Fruit fly (Drosophila melanogaster) whole organism, wandering third instar larva: Measurements from ENCODE around the gene CG46310.

ENCODE experiments used
- Abd-B ChIP-seq: fragments of >200 bp; optimal IDR thresholded peaks from 2 replicates; lab custom pipeline; 2017; ENCODE audit warnings: missing biosample characterization, missing genetic modification characterization
- CG32264 ChIP-seq: fragments of 200-800 bp; sonication (Bioruptor generic); optimal IDR thresholded peaks from 2 replicates; lab custom pipeline; 2016; ENCODE audit warnings: missing biosample characterization, missing genetic modification characterization
- CG9705 ChIP-seq: fragments of 200-800 bp; sonication (Bioruptor generic); optimal IDR thresholded peaks from 2 replicates; lab custom pipeline; 2018; ENCODE audit warnings: missing biosample characterization, mild to moderate bottlenecking, missing genetic modification characterization
- CrebA ChIP-seq: fragments of 200-800 bp; sonication (Bioruptor generic); optimal IDR thresholded peaks from 2 replicates; lab custom pipeline; 2016; ENCODE audit warnings: missing biosample characterization, mild to moderate bottlenecking, missing genetic modification characterization, borderline replicate concordance
- Dfd ChIP-seq: fragments of >200 bp; optimal IDR thresholded peaks from 2 replicates; lab custom pipeline; 2017; ENCODE audit warnings: missing biosample characterization, missing genetic modification characterization
- Dif ChIP-seq: fragments of 200-275, 200-300 bp; sonication (Bioruptor generic); optimal IDR thresholded peaks from 2 replicates; lab custom pipeline; 2018; ENCODE audit warnings: missing biosample characterization, missing genetic modification characterization; ENCODE audit not compliant: partially characterized antibody
- GATAd ChIP-seq: sonication (Bioruptor generic); optimal IDR thresholded peaks from 2 replicates; lab custom pipeline; 2016; ENCODE audit warnings: missing biosample characterization, missing genetic modification characterization
- HLH106 ChIP-seq: fragments of 200-800 bp; optimal IDR thresholded peaks from 3 replicates; lab custom pipeline; 2019; ENCODE audit warnings: missing biosample characterization, mild to moderate bottlenecking, missing genetic modification characterization, moderate library complexity
- Hnf4 ChIP-seq: fragments of 200-800 bp; sonication (Bioruptor generic); optimal IDR thresholded peaks from 2 replicates; lab custom pipeline; 2016; ENCODE audit warnings: missing biosample characterization, mild to moderate bottlenecking, missing genetic modification characterization
- Hr78 ChIP-seq: fragments of >200 bp; optimal IDR thresholded peaks from 2 replicates; lab custom pipeline; 2017; ENCODE audit warnings: missing biosample characterization, missing genetic modification characterization
- Hr83 ChIP-seq: fragments of 200-300 bp; sonication (Bioruptor generic); optimal IDR thresholded peaks from 2 replicates; lab custom pipeline; 2016; ENCODE audit warnings: missing biosample characterization, mild to moderate bottlenecking, missing genetic modification characterization, moderate library complexity; ENCODE audit not compliant: poor library complexity, severe bottlenecking
- Jra ChIP-seq: sonication (Bioruptor generic); optimal IDR thresholded peaks from 2 replicates; lab custom pipeline; 2016; ENCODE audit warnings: missing biosample characterization, missing genetic modification characterization
- Mio ChIP-seq: sonication (Bioruptor generic); optimal IDR thresholded peaks from 2 replicates; lab custom pipeline; 2016; ENCODE audit warnings: missing biosample characterization, missing genetic modification characterization
- Myc ChIP-seq: fragments of >200 bp; optimal IDR thresholded peaks from 2 replicates; lab custom pipeline; 2017
- N ChIP-seq: fragments of >200 bp; optimal IDR thresholded peaks from 2 replicates; lab custom pipeline; 2018; ENCODE audit warnings: missing biosample characterization, missing external identifiers, missing genetic modification characterization
- OdsH ChIP-seq: fragments of 200-800 bp; sonication (Bioruptor generic); optimal IDR thresholded peaks from 2 replicates; lab custom pipeline; 2016; ENCODE audit warnings: missing biosample characterization, mild to moderate bottlenecking, missing genetic modification characterization
- Rel ChIP-seq, 2 experiments: fragments of 200-800 bp; sonication (Bioruptor generic) in 1 of 2; optimal IDR thresholded peaks; 2 replicates in 1 of 2; 3 replicates in 1 of 2; lab custom pipeline; 2016 to 2019; ENCODE audit warnings: mild to moderate bottlenecking in 2 of 2, missing biosample characterization in 2 of 2, missing genetic modification characterization in 2 of 2, moderate library complexity in 1 of 2
- Sp1 ChIP-seq: fragments of 200-800 bp; sonication (Bioruptor generic); optimal IDR thresholded peaks from 3 replicates; lab custom pipeline; 2019; ENCODE audit warnings: missing biosample characterization, mild to moderate bottlenecking, missing genetic modification characterization, moderate library complexity
- Vsx2 ChIP-seq: fragments of 200-300, 225-300 bp; sonication (Bioruptor generic); optimal IDR thresholded peaks from 2 replicates; lab custom pipeline; 2018; ENCODE audit warnings: missing biosample characterization, missing genetic modification characterization; ENCODE audit not compliant: partially characterized antibody
- br ChIP-seq: fragments of 200-800 bp; sonication (Bioruptor generic); optimal IDR thresholded peaks from 2 replicates; lab custom pipeline; 2016; ENCODE audit warnings: missing biosample characterization, missing genetic modification characterization
- brk ChIP-seq: fragments of 200-800 bp; sonication (Bioruptor generic); optimal IDR thresholded peaks from 2 replicates; lab custom pipeline; 2016; ENCODE audit warnings: missing biosample characterization, mild to moderate bottlenecking, missing genetic modification characterization
- dl ChIP-seq, 2 experiments: fragments of 175-275, 200-275 bp in 1 of 2; fragments of 200-275 bp in 1 of 2; sonication (Bioruptor generic); optimal IDR thresholded peaks; lab custom pipeline; 2018; ENCODE audit warnings: mild to moderate bottlenecking in 2 of 2, missing biosample characterization in 2 of 2, missing genetic modification characterization in 2 of 2, moderate library complexity in 2 of 2; ENCODE audit not compliant: partially characterized antibody in 2 of 2, insufficient read depth in 1 of 2
- dmrt93B ChIP-seq: fragments of 200-800 bp; sonication (Bioruptor generic); optimal IDR thresholded peaks from 2 replicates; lab custom pipeline; 2018; ENCODE audit warnings: missing biosample characterization, mild to moderate bottlenecking, missing genetic modification characterization
- dsf ChIP-seq: sonication (Bioruptor generic); optimal IDR thresholded peaks from 2 replicates; lab custom pipeline; 2016; ENCODE audit warnings: missing biosample characterization, missing genetic modification characterization, borderline replicate concordance
- ey ChIP-seq: fragments of 200-800 bp; sonication (Bioruptor generic); optimal IDR thresholded peaks from 2 replicates; lab custom pipeline; 2016; ENCODE audit warnings: missing biosample characterization, missing genetic modification characterization
- foxo ChIP-seq, 2 experiments: fragments of 200-800 bp; sonication (Bioruptor generic); optimal IDR thresholded peaks; 2 replicates in 1 of 2; 3 replicates in 1 of 2; lab custom pipeline; 2016 to 2017; ENCODE audit warnings: missing biosample characterization in 2 of 2, missing genetic modification characterization in 2 of 2
- fru ChIP-seq: fragments of 200-800 bp; sonication (Bioruptor generic); optimal IDR thresholded peaks from 3 replicates; lab custom pipeline; 2016; ENCODE audit warnings: missing biosample characterization, mild to moderate bottlenecking, missing genetic modification characterization
- h ChIP-seq: fragments of 200-800 bp; sonication (Bioruptor generic); optimal IDR thresholded peaks from 3 replicates; lab custom pipeline; 2016; ENCODE audit warnings: missing biosample characterization, mild to moderate bottlenecking, missing genetic modification characterization
- jim ChIP-seq: fragments of 175-275, 200-325 bp; sonication (Bioruptor generic); optimal IDR thresholded peaks from 2 replicates; lab custom pipeline; 2016; ENCODE audit warnings: missing biosample characterization, mild to moderate bottlenecking, missing genetic modification characterization
- lola ChIP-seq: fragments of >200 bp; optimal IDR thresholded peaks from 2 replicates; lab custom pipeline; 2017; ENCODE audit warnings: missing biosample characterization, missing genetic modification characterization
- pan ChIP-seq: fragments of >200 bp; optimal IDR thresholded peaks from 2 replicates; lab custom pipeline; 2017
- psq ChIP-seq: fragments of 200-800 bp; sonication (Bioruptor generic); optimal IDR thresholded peaks from 3 replicates; lab custom pipeline; 2017; ENCODE audit warnings: missing biosample characterization, mild to moderate bottlenecking, missing genetic modification characterization, moderate library complexity
- rgr ChIP-seq: fragments of 200-800 bp; sonication (Bioruptor generic); optimal IDR thresholded peaks from 3 replicates; lab custom pipeline; 2016; ENCODE audit warnings: missing biosample characterization, mild to moderate bottlenecking, missing genetic modification characterization
- sage ChIP-seq: fragments of 200-800 bp; sonication (Bioruptor generic); optimal IDR thresholded peaks from 2 replicates; lab custom pipeline; 2016; ENCODE audit warnings: missing biosample characterization, mild to moderate bottlenecking, missing genetic modification characterization
- sv ChIP-seq: fragments of 200-800 bp; sonication (Bioruptor generic); optimal IDR thresholded peaks from 3 replicates; lab custom pipeline; 2016; ENCODE audit warnings: missing biosample characterization, missing genetic modification characterization
- tai ChIP-seq: sonication (Bioruptor generic); optimal IDR thresholded peaks from 2 replicates; lab custom pipeline; 2016; ENCODE audit warnings: missing biosample characterization, missing genetic modification characterization
- usp ChIP-seq: fragments of >200 bp; optimal IDR thresholded peaks from 2 replicates; lab custom pipeline; 2017; ENCODE audit warnings: missing biosample characterization, missing genetic modification characterization
- woc ChIP-seq: sonication (Bioruptor generic); optimal IDR thresholded peaks from 2 replicates; lab custom pipeline; 2016; ENCODE audit warnings: missing biosample characterization, mild to moderate bottlenecking, missing genetic modification characterization

Gene CG46310

dm6 chr3R:23225266-23225665, 51.6 kb downstream of the CG46310 start:
- no peak for TF ChIP-seq jim (GFP tag; lab: Kevin White, UChicago)
- TF ChIP-seq pan (lab: Kevin White, UChicago): no peak
- no peak for TF ChIP-seq Abd-B (GFP tag; lab: Kevin White, UChicago)
- TF ChIP-seq Vsx2 (GFP tag; lab: Kevin White, UChicago): no peak
- no peak for TF ChIP-seq woc (GFP tag; lab: Kevin White, UChicago)
- TF ChIP-seq CG32264: no peak
- TF ChIP-seq Sp1 (GFP tag; lab: Kevin White, UChicago): no peak
- no peak for TF ChIP-seq Dfd (GFP tag; lab: Kevin White, UChicago)
- no peak for TF ChIP-seq brk (GFP tag; lab: Kevin White, UChicago)
- TF ChIP-seq Myc (lab: Kevin White, UChicago): no peak
- TF ChIP-seq Mio (GFP tag; lab: Kevin White, UChicago): no peak
- TF ChIP-seq OdsH (GFP tag; lab: Kevin White, UChicago): peak; percentile 22
- peak in 1 of 2 experiments; percentile 26 for TF ChIP-seq foxo (GFP tag; optimal IDR thresholded peaks at IDR 0.05; lab: Kevin White, UChicago)
- TF ChIP-seq Hnf4 (GFP tag; lab: Kevin White, UChicago): peak; percentile 2
- TF ChIP-seq GATAd (GFP tag; lab: Kevin White, UChicago): no peak
- no peak for TF ChIP-seq Jra (GFP tag; lab: Kevin White, UChicago)
- no peak for TF ChIP-seq dmrt93B (GFP tag; lab: Kevin White, UChicago)
- no peak for TF ChIP-seq fru (GFP tag; lab: Kevin White, UChicago)
- TF ChIP-seq sv (GFP tag; lab: Kevin White, UChicago): no peak
- TF ChIP-seq CrebA (GFP tag; lab: Kevin White, UChicago): no peak
- TF ChIP-seq Hr83: peak; percentile 25
- peak; percentile 51 for TF ChIP-seq h
- TF ChIP-seq Dif: no peak
- TF ChIP-seq dsf (GFP tag; lab: Kevin White, UChicago): no peak
- peak; percentile 27 for TF ChIP-seq rgr (GFP tag; lab: Kevin White, UChicago)
- TF ChIP-seq HLH106 (tag; lab: Kevin White, UChicago): no peak
- TF ChIP-seq br (GFP tag; lab: Kevin White, UChicago): no peak
- no peak for TF ChIP-seq N
- TF ChIP-seq CG9705: no peak
- no peak for TF ChIP-seq lola (GFP tag; lab: Kevin White, UChicago)
- TF ChIP-seq dl (GFP tag; optimal IDR thresholded peaks at IDR 0.05; lab: Kevin White, UChicago; ENCODE audit: insufficient read depth in 1 of 2, partially characterized antibody in 2 of 2): no peak
- TF ChIP-seq Rel (GFP tag; optimal IDR thresholded peaks at IDR 0.05; lab: Kevin White, UChicago): no peak
- no peak for TF ChIP-seq Rel (tag; optimal IDR thresholded peaks at IDR 0.05; lab: Kevin White, UChicago)
- no peak for TF ChIP-seq sage (GFP tag; lab: Kevin White, UChicago)
- peak; percentile 4 for TF ChIP-seq psq (GFP tag; lab: Kevin White, UChicago)
- TF ChIP-seq ey (GFP tag; lab: Kevin White, UChicago): no peak
- TF ChIP-seq tai (GFP tag; lab: Kevin White, UChicago): no peak
- TF ChIP-seq Hr78 (GFP tag; lab: Kevin White, UChicago): no peak
- no peak for TF ChIP-seq usp (GFP tag; lab: Kevin White, UChicago)

dm6 chr3R:23226521-23227039, 52.9 kb downstream of the CG46310 start, which contains the start of gene cnc:
Gene cnc, minus strand, starts transcription at chr3R:23226711.
- TF ChIP-seq Hr78 (GFP tag; lab: Kevin White, UChicago) (no peak), lola (GFP tag; lab: Kevin White, UChicago) (no peak), br (GFP tag; lab: Kevin White, UChicago) (peak; percentile 41), fru (GFP tag; lab: Kevin White, UChicago) (peak; percentile 21), Dif (peak; percentile 80), CrebA (GFP tag; lab: Kevin White, UChicago) (peak; percentile 65), Sp1 (GFP tag; lab: Kevin White, UChicago) (peak; percentile 48), h (peak; percentile 37), dl (GFP tag; optimal IDR thresholded peaks at IDR 0.05; lab: Kevin White, UChicago; ENCODE audit: insufficient read depth in 1 of 2, partially characterized antibody in 2 of 2) (peak; percentile 51 to 84), psq (GFP tag; lab: Kevin White, UChicago) (peak; percentile 29), Vsx2 (GFP tag; lab: Kevin White, UChicago) (peak; percentile 58), Rel (GFP tag; optimal IDR thresholded peaks at IDR 0.05; lab: Kevin White, UChicago) (no peak), Rel (tag; optimal IDR thresholded peaks at IDR 0.05; lab: Kevin White, UChicago) (peak; percentile 74), CG9705 (no peak), usp (GFP tag; lab: Kevin White, UChicago) (no peak), OdsH (GFP tag; lab: Kevin White, UChicago) (peak; percentile 29), tai (GFP tag; lab: Kevin White, UChicago) (no peak), rgr (GFP tag; lab: Kevin White, UChicago) (peak; percentile 36), GATAd (GFP tag; lab: Kevin White, UChicago) (no peak)
- TF ChIP-seq, all 38 proteins: peak for 12
